Fruit fly (Drosophila melanogaster): Measurements from ENCODE around the gene alpha-Man-Ia.

- TF ChIP-seq h (optimal IDR thresholded peaks at IDR 0.05) (no peak), ttk (optimal IDR thresholded peaks at IDR 0.05) (no peak), psq (optimal IDR thresholded peaks at IDR 0.05) (no peak), Myc (optimal IDR thresholded peaks at IDR 0.05) (no peak)
Measured at dm6 chrX:10290761-10291041, 35.1 kb downstream of the alpha-Man-Ia start.
